Fruit fly (Drosophila melanogaster) whole organism, wandering third instar larva: ENCODE data around the gene Tap42.

Experiments
- Abd-B ChIP-seq: fragments of >200 bp; optimal IDR thresholded peaks from 2 replicates; lab custom pipeline; 2017; ENCODE audit warnings: missing biosample characterization, missing genetic modification characterization
- CG32264 ChIP-seq: fragments of 200-800 bp; sonication (Bioruptor generic); optimal IDR thresholded peaks from 2 replicates; lab custom pipeline; 2016; ENCODE audit warnings: missing biosample characterization, missing genetic modification characterization
- CrebA ChIP-seq: fragments of 200-800 bp; sonication (Bioruptor generic); optimal IDR thresholded peaks from 2 replicates; lab custom pipeline; 2016; ENCODE audit warnings: missing biosample characterization, mild to moderate bottlenecking, missing genetic modification characterization, borderline replicate concordance
- Dfd ChIP-seq: fragments of >200 bp; optimal IDR thresholded peaks from 2 replicates; lab custom pipeline; 2017; ENCODE audit warnings: missing biosample characterization, missing genetic modification characterization
- Jra ChIP-seq: sonication (Bioruptor generic); optimal IDR thresholded peaks from 2 replicates; lab custom pipeline; 2016; ENCODE audit warnings: missing biosample characterization, missing genetic modification characterization
- N ChIP-seq: fragments of >200 bp; optimal IDR thresholded peaks from 2 replicates; lab custom pipeline; 2018; ENCODE audit warnings: missing biosample characterization, missing external identifiers, missing genetic modification characterization
- OdsH ChIP-seq: fragments of 200-800 bp; sonication (Bioruptor generic); optimal IDR thresholded peaks from 2 replicates; lab custom pipeline; 2016; ENCODE audit warnings: missing biosample characterization, mild to moderate bottlenecking, missing genetic modification characterization
- br ChIP-seq: fragments of 200-800 bp; sonication (Bioruptor generic); optimal IDR thresholded peaks from 2 replicates; lab custom pipeline; 2016; ENCODE audit warnings: missing biosample characterization, missing genetic modification characterization
- h ChIP-seq: fragments of 200-800 bp; sonication (Bioruptor generic); optimal IDR thresholded peaks from 3 replicates; lab custom pipeline; 2016; ENCODE audit warnings: missing biosample characterization, mild to moderate bottlenecking, missing genetic modification characterization
- jim ChIP-seq: fragments of 175-275, 200-325 bp; sonication (Bioruptor generic); optimal IDR thresholded peaks from 2 replicates; lab custom pipeline; 2016; ENCODE audit warnings: missing biosample characterization, mild to moderate bottlenecking, missing genetic modification characterization
- usp ChIP-seq: fragments of >200 bp; optimal IDR thresholded peaks from 2 replicates; lab custom pipeline; 2017; ENCODE audit warnings: missing biosample characterization, missing genetic modification characterization
- woc ChIP-seq: sonication (Bioruptor generic); optimal IDR thresholded peaks from 2 replicates; lab custom pipeline; 2016; ENCODE audit warnings: missing biosample characterization, mild to moderate bottlenecking, missing genetic modification characterization

- no peak for TF ChIP-seq OdsH (GFP tag; lab: Kevin White, UChicago)
- no peak for TF ChIP-seq CrebA (GFP tag; lab: Kevin White, UChicago)
- TF ChIP-seq woc (GFP tag; lab: Kevin White, UChicago): no peak
- no peak for TF ChIP-seq Abd-B (GFP tag; lab: Kevin White, UChicago)
- TF ChIP-seq br: no peak
- TF ChIP-seq h: no peak
- TF ChIP-seq usp (GFP tag; lab: Kevin White, UChicago): no peak
- no peak for TF ChIP-seq Jra (GFP tag; lab: Kevin White, UChicago)
- TF ChIP-seq jim: no peak
- TF ChIP-seq Dfd (GFP tag; lab: Kevin White, UChicago): no peak
- TF ChIP-seq N (GFP tag; lab: Kevin White, UChicago): no peak
- TF ChIP-seq CG32264 (GFP tag; lab: Kevin White, UChicago): no peak
These were observed 18.0 kb upstream of the Tap42 start for dm6 chr2L:13349237-13349902.
